Worm (Caenorhabditis elegans) whole organism, L3 larva: ENCODE data around the gene gst-18.

Source experiments
- R02D3.7 ChIP-seq: fragments of 150-350 bp; optimal IDR thresholded peaks from 2 replicates; lab custom pipeline; 2014; ENCODE audit warnings: missing biosample characterization, missing genetic modification characterization
- aly-2 ChIP-seq: fragments of 150-350 bp; optimal IDR thresholded peaks from 2 replicates; lab custom pipeline; 2014; ENCODE audit warnings: missing biosample characterization, missing genetic modification characterization
- ama-1 ChIP-seq: fragments of 150-350 bp; optimal IDR thresholded peaks from 2 replicates; lab custom pipeline; 2018
- ceh-28 ChIP-seq: fragments of 150-350 bp; optimal IDR thresholded peaks from 2 replicates; lab custom pipeline; 2014; ENCODE audit warnings: missing biosample characterization, missing genetic modification reagents, missing genetic modification characterization
- ceh-82 ChIP-seq: fragments of 150-350 bp; optimal IDR thresholded peaks from 2 replicates; lab custom pipeline; 2014; ENCODE audit warnings: missing biosample characterization, missing genetic modification characterization
- ceh-9 ChIP-seq: sonication (generic microtip); optimal IDR thresholded peaks from 2 replicates; lab custom pipeline; 2018; ENCODE audit warnings: missing biosample characterization, missing genetic modification characterization
- daf-12 ChIP-seq: fragments of 150-350 bp; optimal IDR thresholded peaks from 2 replicates; lab custom pipeline; 2014; ENCODE audit warnings: missing biosample characterization, missing genetic modification reagents, missing genetic modification characterization
- elt-2 ChIP-seq: sonication (generic microtip); optimal IDR thresholded peaks from 2 replicates; lab custom pipeline; 2016; ENCODE audit warnings: missing genetic modification reagents, mild to moderate bottlenecking, missing genetic modification characterization, missing compliant biosample characterization
- eor-1 ChIP-seq, 2 experiments: fragments of 150-350 bp; optimal IDR thresholded peaks; 2 replicates each; lab custom pipeline; 2014 to 2018; ENCODE audit warnings: missing biosample characterization in 2 of 2, missing genetic modification characterization in 2 of 2
- fos-1 ChIP-seq: fragments of 150-350 bp; optimal IDR thresholded peaks from 2 replicates; lab custom pipeline; 2014; ENCODE audit warnings: missing biosample characterization, missing genetic modification characterization
- jun-1 ChIP-seq: fragments of 150-350 bp; optimal IDR thresholded peaks from 2 replicates; lab custom pipeline; 2014; ENCODE audit warnings: missing biosample characterization, missing genetic modification reagents, missing genetic modification characterization
- lin-15B ChIP-seq: fragments of 150-350 bp; optimal IDR thresholded peaks from 2 replicates; lab custom pipeline; 2014; ENCODE audit warnings: missing biosample characterization, missing genetic modification characterization
- lsy-12 ChIP-seq: sonication (generic microtip); optimal IDR thresholded peaks from 2 replicates; lab custom pipeline; 2016; ENCODE audit warnings: mild to moderate bottlenecking, missing genetic modification characterization, missing compliant biosample characterization
- mml-1 ChIP-seq: fragments of 150-350 bp; sonication (generic microtip); optimal IDR thresholded peaks from 3 replicates; lab custom pipeline; 2014; ENCODE audit warnings: missing biosample characterization, missing genetic modification characterization
- nhr-11 ChIP-seq: fragments of 150-350 bp; optimal IDR thresholded peaks from 2 replicates; lab custom pipeline; 2014; ENCODE audit warnings: missing biosample characterization, missing genetic modification characterization
- nhr-67 ChIP-seq: fragments of 150-350 bp; optimal IDR thresholded peaks from 2 replicates; lab custom pipeline; 2014; ENCODE audit warnings: missing biosample characterization, missing genetic modification characterization
- pha-4 ChIP-seq: fragments of 150-350 bp; optimal IDR thresholded peaks from 2 replicates; lab custom pipeline; 2014; ENCODE audit warnings: missing biosample characterization, missing genetic modification reagents, missing genetic modification characterization
- skn-1 ChIP-seq: fragments of 150-350 bp; optimal IDR thresholded peaks from 2 replicates; lab custom pipeline; 2014; ENCODE audit warnings: missing biosample characterization, missing genetic modification characterization
- unc-62 ChIP-seq: fragments of 150-350 bp; sonication (generic microtip); optimal IDR thresholded peaks from 4 replicates; lab custom pipeline; 2014; ENCODE audit warnings: missing biosample characterization, missing genetic modification reagents, missing genetic modification characterization
- zag-1 ChIP-seq: fragments of 150-350 bp; optimal IDR thresholded peaks from 2 replicates; lab custom pipeline; 2014; ENCODE audit warnings: missing biosample characterization, missing genetic modification characterization
- ztf-4 ChIP-seq: fragments of 150-350 bp; optimal IDR thresholded peaks from 2 replicates; lab custom pipeline; 2014; ENCODE audit warnings: missing biosample characterization, missing genetic modification characterization

The gst-18 gene

DNA sequence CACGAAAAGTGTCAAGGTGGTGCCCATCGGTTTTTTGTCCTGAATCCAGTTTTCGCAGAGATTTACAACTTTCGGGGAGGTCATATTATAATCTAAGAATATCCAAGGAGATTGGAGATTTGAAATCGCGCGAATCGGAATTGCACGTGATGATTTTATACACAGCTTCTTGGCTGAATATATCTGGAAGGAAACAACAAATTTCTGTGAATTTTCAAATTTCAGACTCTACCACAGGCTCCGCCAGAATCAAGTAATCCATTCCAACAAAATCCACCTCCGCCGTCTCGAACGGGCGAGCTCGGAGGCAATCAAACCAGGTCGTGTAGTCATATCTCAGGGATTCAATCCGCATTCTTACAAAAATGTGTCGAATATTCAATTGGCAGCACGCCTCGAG is 35.4 kb downstream of the gst-18 start:
- TF ChIP-seq skn-1: no peak
- no peak for TF ChIP-seq nhr-67
- no peak for TF ChIP-seq aly-2
- no peak for TF ChIP-seq R02D3.7 (tag; lab: Kevin White, UChicago)
- no peak for TF ChIP-seq nhr-11 (tag; lab: Kevin White, UChicago)

DNA sequence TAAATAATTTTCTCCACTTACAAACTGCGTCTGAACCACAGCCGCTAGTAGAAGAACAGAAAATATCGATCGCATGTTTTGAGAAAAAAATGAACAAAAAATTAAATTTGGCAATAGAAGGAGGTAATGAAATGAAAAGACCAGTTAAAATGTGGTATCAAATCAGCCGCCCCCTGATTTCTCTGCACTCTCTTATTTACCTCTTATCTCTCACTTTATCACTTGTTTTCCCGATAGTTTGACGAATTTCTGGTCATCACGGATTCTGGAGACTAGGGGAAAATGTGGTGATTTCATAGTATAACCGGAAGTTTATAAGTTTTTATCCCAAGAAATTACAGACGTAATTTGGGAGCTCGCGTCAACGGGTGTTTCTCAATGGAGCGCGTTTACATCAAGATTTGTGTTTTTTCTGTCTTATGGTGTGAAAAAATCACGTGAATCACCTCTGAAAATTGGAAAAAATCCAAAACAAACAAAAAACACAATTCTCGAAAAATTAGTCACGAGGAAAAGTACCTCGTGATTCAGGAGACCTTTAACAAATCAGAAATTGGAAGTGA is 36.9 kb downstream of the gst-18 start, which contains the start of gene clec-146:
TSS of gene clec-146 (minus strand) at position 116 of the 563 bp plus-strand sequence.
- TF ChIP-seq elt-2: no peak
- no peak for TF ChIP-seq lin-15B
- TF ChIP-seq unc-62 (GFP tag; lab: Kevin White, UChicago): no peak
- TF ChIP-seq ceh-82 (tag; lab: Kevin White, UChicago): no peak
- no peak for TF ChIP-seq mml-1 (tag; lab: Kevin White, UChicago)
- TF ChIP-seq aly-2: no peak

DNA sequence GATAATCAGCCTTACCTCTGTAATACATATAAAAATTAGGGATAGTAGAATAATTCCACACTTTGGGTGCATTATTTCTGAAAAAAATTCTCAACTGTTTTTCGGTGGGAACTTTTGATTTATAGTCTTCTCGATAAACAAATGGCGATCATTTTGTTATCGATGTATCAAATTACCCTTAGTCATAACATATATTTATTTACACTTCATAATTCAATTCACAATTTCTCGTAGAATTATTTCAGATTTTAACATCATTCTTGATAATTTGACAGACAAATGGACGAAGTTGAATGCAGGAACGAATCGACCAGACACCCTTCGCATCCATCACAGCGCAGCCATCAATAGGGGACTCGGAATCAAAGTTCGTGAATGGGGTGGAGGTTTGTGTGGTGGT is 40.2 kb downstream of the gst-18 start, which contains the start of gene clec-145:
TSS of gene clec-145 (minus strand) at position 101 of the 400 bp plus-strand sequence.
- TF ChIP-seq daf-12 (tag; lab: Kevin White, UChicago): no peak
- no peak for TF ChIP-seq skn-1
- no peak for TF ChIP-seq eor-1 (tag; optimal IDR thresholded peaks at IDR 0.05; lab: Kevin White, UChicago)
- no peak for TF ChIP-seq lin-15B
- no peak for TF ChIP-seq fos-1
- no peak for TF ChIP-seq mml-1 (tag; lab: Kevin White, UChicago)
- TF ChIP-seq ceh-82 (tag; lab: Kevin White, UChicago): no peak
- TF ChIP-seq ceh-9 (tag; lab: Kevin White, UChicago): no peak
- TF ChIP-seq ceh-28 (tag; lab: Kevin White, UChicago): no peak

DNA sequence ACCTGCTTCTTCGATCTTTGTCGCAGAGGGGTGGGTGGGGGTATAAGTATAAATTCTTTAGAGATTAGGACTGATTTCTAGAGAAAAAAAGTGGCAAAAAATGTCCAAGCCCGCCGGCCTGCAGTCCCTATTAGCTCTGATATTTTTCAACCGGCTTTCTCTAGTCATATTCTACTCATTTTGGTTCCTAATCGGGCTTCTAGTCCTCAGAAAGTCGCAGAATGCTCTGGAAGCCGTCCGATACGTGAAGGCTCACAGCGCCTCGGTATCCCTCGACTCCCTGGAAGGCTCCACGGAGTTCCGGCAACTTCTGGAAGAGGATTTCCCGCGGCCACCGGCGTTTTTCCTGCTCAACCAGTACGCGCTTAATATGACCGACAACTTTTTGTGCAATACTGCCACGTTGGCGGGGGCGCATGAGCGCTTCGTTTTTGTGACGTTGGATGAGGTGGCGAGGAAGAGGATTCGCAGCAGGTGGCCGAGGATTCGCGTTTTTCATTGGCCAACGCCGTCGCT is 45.0 kb downstream of the gst-18 start, which contains the start of gene Y48E1B.8:
TSS of gene Y48E1B.8 (plus strand) at position 51 of the 516 bp plus-strand sequence.
- no peak for TF ChIP-seq ztf-4 (tag; lab: Kevin White, UChicago)
- TF ChIP-seq daf-12 (tag; lab: Kevin White, UChicago): no peak
- no peak for TF ChIP-seq jun-1 (tag; lab: Kevin White, UChicago)
- TF ChIP-seq unc-62 (GFP tag; lab: Kevin White, UChicago): no peak
- no peak for TF ChIP-seq zag-1
- TF ChIP-seq ama-1: no peak
- no peak for TF ChIP-seq pha-4
- TF ChIP-seq skn-1: no peak
- TF ChIP-seq lsy-12 (tag; lab: Kevin White, UChicago): no peak
